Worm (Caenorhabditis elegans) whole organism, young adult: ENCODE results near the gene C06H2.7.

ENCODE experiments used
- C17E4.6 ChIP-seq: fragments of 200-800 bp; sonication (Bioruptor generic); IDR thresholded peaks from 2 replicates; pipeline ENCODE4 v1.3.6; 2022; ENCODE audit warnings: missing genetic modification reagents, missing genetic modification characterization, missing compliant biosample characterization
- K11D2.4 ChIP-seq: fragments of 200-800 bp; sonication (Bioruptor generic); IDR thresholded peaks from 2 replicates; pipeline ENCODE4 v1.3.6; 2022; ENCODE audit warnings: missing genetic modification reagents, missing genetic modification characterization, missing compliant biosample characterization
- ama-1 ChIP-seq, 3 experiments: fragments of 150-350 bp in 1 of 3; sonication (generic microtip) in 2 of 3; optimal IDR thresholded peaks; 2 replicates each; lab custom pipeline; 2014 to 2018; ENCODE audit warnings: missing biosample characterization in 2 of 3, missing genetic modification characterization in 2 of 3, missing genetic modification reagents in 2 of 3
- die-1 ChIP-seq: sonication (generic microtip); optimal IDR thresholded peaks from 2 replicates; lab custom pipeline; 2016; ENCODE audit warnings: missing genotype, mild to moderate bottlenecking, missing genetic modification characterization, missing compliant biosample characterization
- efl-1 ChIP-seq: fragments of 150-350 bp; optimal IDR thresholded peaks from 2 replicates; lab custom pipeline; 2014; ENCODE audit warnings: missing biosample characterization, missing genetic modification reagents, missing genetic modification characterization
- let-526 ChIP-seq: fragments of 200-800 bp; sonication (Bioruptor generic); IDR thresholded peaks from 2 replicates; pipeline ENCODE4 v1.3.6; 2022; ENCODE audit warnings: missing genetic modification reagents, missing genetic modification characterization, missing compliant biosample characterization
- lir-1 ChIP-seq: fragments of 200-800 bp; sonication (Bioruptor generic); conservative IDR thresholded peaks from 2 replicates; pipeline ENCODE4 v1.3.6; 2022; ENCODE audit warnings: missing genetic modification reagents, missing genetic modification characterization, missing compliant biosample characterization
- nhr-120 ChIP-seq: fragments of 200-800 bp; sonication (Bioruptor generic); IDR thresholded peaks from 2 replicates; pipeline ENCODE4 v1.3.6; 2022; ENCODE audit warnings: missing genetic modification characterization, missing compliant biosample characterization
- pbrm-1 ChIP-seq: fragments of 200-800 bp; sonication (Bioruptor generic); IDR thresholded peaks from 2 replicates; pipeline ENCODE4 v1.3.6; 2022; ENCODE audit warnings: missing genetic modification reagents, missing genetic modification characterization, missing compliant biosample characterization
- rpc-1 ChIP-seq, 2 experiments: fragments of 150-350 bp in 1 of 2; sonication (generic microtip) in 1 of 2; optimal IDR thresholded peaks; 2 replicates each; lab custom pipeline; 2014 to 2018; ENCODE audit warnings: missing biosample characterization in 1 of 2, missing genetic modification characterization in 1 of 2, missing genetic modification reagents in 1 of 2, missing genotype in 1 of 2
- unc-62 ChIP-seq: fragments of 150-350 bp; optimal IDR thresholded peaks from 2 replicates; lab custom pipeline; 2014; ENCODE audit warnings: missing biosample characterization, missing genetic modification reagents, missing genetic modification characterization

- TF ChIP-seq nhr-120 (GFP tag; lab: Robert Waterston, UW): no peak
- TF ChIP-seq lir-1 (GFP tag; lab: Robert Waterston, UW): no peak
- TF ChIP-seq K11D2.4 (GFP tag; lab: Robert Waterston, UW): 0 out of 2 replicates have a peak, but pooled peaks have one; percentile 32
- TF ChIP-seq rpc-1 (optimal IDR thresholded peaks at IDR 0.05; lab: Kevin White, UChicago): peak; percentile 36
- TF ChIP-seq rpc-1 (tag; optimal IDR thresholded peaks at IDR 0.05; lab: Kevin White, UChicago): peak; percentile 60
- TF ChIP-seq let-526 (GFP tag; lab: Robert Waterston, UW): no peak
- TF ChIP-seq unc-62: no peak
- no peak for TF ChIP-seq C17E4.6 (GFP tag; lab: Robert Waterston, UW)
- no peak for TF ChIP-seq ama-1 (optimal IDR thresholded peaks at IDR 0.05; lab: Kevin White, UChicago)
- no peak for TF ChIP-seq ama-1 (GFP tag; optimal IDR thresholded peaks at IDR 0.05; lab: Kevin White, UChicago)
- TF ChIP-seq pbrm-1 (GFP tag; lab: Robert Waterston, UW): peak; percentile 51; the same call in 1 of the 2 replicates
- no peak for TF ChIP-seq efl-1 (GFP tag; lab: Kevin White, UChicago)
- peak; percentile 7 for TF ChIP-seq die-1 (tag; lab: Kevin White, UChicago)
These were observed 30.1 kb upstream of the C06H2.7 start for ce11 chrV:11174663-11175062.
